Fruit fly (Drosophila melanogaster): ENCODE measurements around the gene CG11771.

DNA sequence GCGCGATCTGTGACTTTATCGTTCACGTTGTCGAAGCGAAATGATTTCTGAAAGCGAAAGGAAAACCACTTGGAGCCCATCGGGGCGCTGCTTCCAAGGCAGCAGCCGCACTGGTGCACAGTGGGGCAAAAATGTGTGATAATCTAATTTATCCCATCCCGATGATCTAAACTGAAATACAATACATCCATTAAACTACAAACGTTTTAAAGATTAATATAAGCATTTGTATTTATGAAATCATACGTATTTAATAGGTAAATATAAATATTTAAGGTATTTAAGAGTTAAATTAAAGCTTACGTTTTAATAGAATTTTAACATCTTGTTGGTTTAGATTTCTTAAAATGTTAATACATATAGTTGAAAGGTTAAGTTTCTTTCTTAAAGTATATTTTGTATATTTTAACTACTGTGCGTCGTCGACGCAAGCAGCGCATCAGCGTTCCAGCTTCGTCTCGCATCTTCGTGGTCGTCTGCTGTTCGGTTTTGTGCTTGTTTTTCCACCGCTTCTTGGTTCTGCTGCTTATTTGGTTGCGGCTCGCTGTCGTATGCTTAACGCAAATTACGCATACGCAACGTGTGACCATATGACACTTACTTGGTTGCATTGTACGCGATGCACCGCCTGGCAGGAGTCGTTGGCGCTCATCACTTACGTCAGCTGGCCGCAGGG is 25.7 kb upstream of the CG11771 start, which contains the start of gene CG13643:
- TF ChIP-seq pan (optimal IDR thresholded peaks at IDR 0.05) (no peak), Dll (optimal IDR thresholded peaks at IDR 0.05) (no peak), psq (optimal IDR thresholded peaks at IDR 0.05) (no peak), usp (GFP tag; optimal IDR thresholded peaks at IDR 0.05) (no peak), EcR (GFP tag; optimal IDR thresholded peaks at IDR 0.05) (no peak)

All from whole organism.